Fruit fly (Drosophila melanogaster): Measurements from ENCODE around the gene RhoGAPp190.

dm6 chrX:17696637-17697036, 44.3 kb upstream of the RhoGAPp190 start:
- TF ChIP-seq Snoo (tag; optimal IDR thresholded peaks at IDR 0.05) (peak; percentile 52), CG13204 (GFP tag; optimal IDR thresholded peaks at IDR 0.05) (no peak), EcR (GFP tag; optimal IDR thresholded peaks at IDR 0.05) (no peak)
